Fruit fly (Drosophila melanogaster) whole organism, embryonic: ENCODE data around the gene CG9044.

Experiments
- Atf3 ChIP-seq: fragments of 200-800 bp; sonication (Bioruptor generic); optimal IDR thresholded peaks from 3 replicates; lab custom pipeline; 2016; ENCODE audit warnings: missing biosample characterization, missing genetic modification characterization
- CG10366 ChIP-seq: fragments of 200-800 bp; sonication (Bioruptor generic); IDR thresholded peaks from 2 replicates; pipeline ENCODE4 v1.3.6; 2022; ENCODE audit warnings: missing biosample characterization, missing genetic modification characterization
- CG10543 ChIP-seq: fragments of 200-800 bp; sonication (Bioruptor generic); optimal IDR thresholded peaks from 3 replicates; lab custom pipeline; 2017; ENCODE audit warnings: missing biosample characterization, mild to moderate bottlenecking, missing genetic modification characterization, moderate library complexity
- CG11560 ChIP-seq: fragments of 200-800 bp; sonication (Bioruptor generic); IDR thresholded peaks from 3 replicates; pipeline ENCODE4 v1.3.6; 2022; ENCODE audit warnings: missing biosample characterization, missing genetic modification characterization
- CG12071 ChIP-seq: fragments of 200-800 bp; sonication (Bioruptor generic); optimal IDR thresholded peaks from 3 replicates; lab custom pipeline; 2018; ENCODE audit warnings: missing biosample characterization, mild to moderate bottlenecking, missing genetic modification characterization
- CG12104 ChIP-seq: fragments of 200-800 bp; sonication (Bioruptor generic); optimal IDR thresholded peaks from 3 replicates; lab custom pipeline; 2016; ENCODE audit warnings: missing biosample characterization, missing genetic modification characterization
- CG12236 ChIP-seq: fragments of 200-800 bp; sonication (Bioruptor generic); optimal IDR thresholded peaks from 2 replicates; lab custom pipeline; 2016; ENCODE audit warnings: missing biosample characterization, missing genetic modification characterization
- CG12391 ChIP-seq: fragments of 200-800 bp; sonication (Bioruptor generic); optimal IDR thresholded peaks from 3 replicates; lab custom pipeline; 2018; ENCODE audit warnings: missing biosample characterization, mild to moderate bottlenecking, missing genetic modification characterization, moderate library complexity
- CG13296 ChIP-seq: fragments of 200-800 bp; sonication (Bioruptor generic); optimal IDR thresholded peaks from 3 replicates; lab custom pipeline; 2018; ENCODE audit warnings: missing biosample characterization, mild to moderate bottlenecking, missing genetic modification characterization
- CG13894 ChIP-seq: fragments of 200-800 bp; sonication (Bioruptor generic); optimal IDR thresholded peaks from 3 replicates; lab custom pipeline; 2018; ENCODE audit warnings: missing biosample characterization, mild to moderate bottlenecking, missing genetic modification characterization, moderate library complexity
- CG14441 ChIP-seq: fragments of 200-800 bp; sonication (Bioruptor generic); IDR thresholded peaks from 2 replicates; pipeline ENCODE4 v1.3.6; 2022; ENCODE audit warnings: missing biosample characterization, missing genetic modification characterization
- CG14965 ChIP-seq: fragments of 200-800 bp; sonication (Bioruptor generic); optimal IDR thresholded peaks from 2 replicates; lab custom pipeline; 2016; ENCODE audit warnings: missing biosample characterization, missing genetic modification characterization, borderline replicate concordance
- CG1603 ChIP-seq: fragments of 200-800 bp; sonication (Bioruptor generic); optimal IDR thresholded peaks from 2 replicates; lab custom pipeline; 2019; ENCODE audit warnings: missing biosample characterization, mild to moderate bottlenecking, missing genetic modification characterization, moderate library complexity
- CG16863 ChIP-seq: fragments of 200-800 bp; sonication (Bioruptor generic); optimal IDR thresholded peaks from 3 replicates; lab custom pipeline; 2016; ENCODE audit warnings: missing biosample characterization, missing genetic modification characterization
- CG18011 ChIP-seq: fragments of 200-800 bp; sonication (Bioruptor generic); optimal IDR thresholded peaks from 2 replicates; lab custom pipeline; 2017; ENCODE audit warnings: missing biosample characterization, missing genetic modification characterization, mild to moderate bottlenecking, moderate library complexity, missing genotype
- CG18476 ChIP-seq: fragments of 200-800 bp; sonication (Bioruptor generic); optimal IDR thresholded peaks from 2 replicates; lab custom pipeline; 2016; ENCODE audit warnings: missing biosample characterization, mild to moderate bottlenecking, missing genetic modification characterization
- CG2875 ChIP-seq: fragments of 200-800 bp; sonication (Bioruptor generic); optimal IDR thresholded peaks from 2 replicates; lab custom pipeline; 2017; ENCODE audit warnings: missing biosample characterization, mild to moderate bottlenecking, missing genetic modification characterization, missing genetic modification reagents
- CG30020 ChIP-seq: fragments of 200-800 bp; optimal IDR thresholded peaks from 2 replicates; lab custom pipeline; 2019; ENCODE audit warnings: missing biosample characterization, mild to moderate bottlenecking, missing genetic modification characterization, moderate library complexity
- CG30431 ChIP-seq: fragments of 200-800 bp; sonication (Bioruptor generic); optimal IDR thresholded peaks from 2 replicates; lab custom pipeline; 2017; ENCODE audit warnings: missing biosample characterization, missing genetic modification characterization
- CG4328 ChIP-seq: fragments of 200-800 bp; sonication (Bioruptor generic); optimal IDR thresholded peaks from 3 replicates; lab custom pipeline; 2017; ENCODE audit warnings: missing biosample characterization, missing genetic modification reagents, missing genetic modification characterization
- CG4617 ChIP-seq: fragments of 200-800 bp; sonication (Bioruptor generic); optimal IDR thresholded peaks from 3 replicates; lab custom pipeline; 2016; ENCODE audit warnings: missing biosample characterization, missing genetic modification characterization, borderline replicate concordance
- CG4820 ChIP-seq: fragments of 200-800 bp; sonication (Bioruptor generic); optimal IDR thresholded peaks from 3 replicates; lab custom pipeline; 2016; ENCODE audit warnings: missing biosample characterization, missing genetic modification characterization
- CG7271 ChIP-seq: fragments of 200-800 bp; sonication (Bioruptor generic); optimal IDR thresholded peaks from 2 replicates; lab custom pipeline; 2018; ENCODE audit warnings: missing biosample characterization, mild to moderate bottlenecking, missing genetic modification characterization, moderate library complexity
- CG7556 ChIP-seq: fragments of 200-800 bp; sonication (Bioruptor generic); optimal IDR thresholded peaks from 2 replicates; lab custom pipeline; 2017; ENCODE audit warnings: missing biosample characterization, mild to moderate bottlenecking, missing genetic modification characterization
- CG7963 ChIP-seq: fragments of 200-800 bp; sonication (Bioruptor generic); IDR thresholded peaks from 3 replicates; pipeline ENCODE4 v1.3.6; 2022; ENCODE audit warnings: missing biosample characterization, missing genetic modification characterization; ENCODE audit not compliant: partially characterized antibody
- CG8290 ChIP-seq, 3 experiments: fragments of 200-800 bp; sonication (Bioruptor generic); optimal IDR thresholded peaks; 2 replicates each; lab custom pipeline; 2016 to 2019; ENCODE audit warnings: missing biosample characterization in 3 of 3, missing genetic modification characterization in 3 of 3, mild to moderate bottlenecking in 2 of 3, moderate library complexity in 1 of 3
- CG8359 ChIP-seq: fragments of 200-800 bp; sonication (Bioruptor generic); optimal IDR thresholded peaks from 2 replicates; lab custom pipeline; 2017; ENCODE audit warnings: missing biosample characterization, mild to moderate bottlenecking, missing genetic modification characterization, borderline replicate concordance
- H15 ChIP-seq: fragments of 200-800 bp; sonication (Bioruptor generic); IDR thresholded peaks from 3 replicates; pipeline ENCODE4 v1.3.6; 2022; ENCODE audit warnings: missing biosample characterization, missing genetic modification characterization
- NFAT ChIP-seq: fragments of 200-800 bp; sonication (Bioruptor generic); IDR thresholded peaks from 2 replicates; pipeline ENCODE4 v1.3.6; 2022; ENCODE audit warnings: missing biosample characterization, missing genetic modification characterization
- PHDP ChIP-seq: fragments of 200-800 bp; sonication (Bioruptor generic); optimal IDR thresholded peaks from 3 replicates; lab custom pipeline; 2018; ENCODE audit warnings: missing biosample characterization, mild to moderate bottlenecking, missing genetic modification characterization, moderate library complexity
- Rfx ChIP-seq: fragments of 200-800 bp; sonication (Bioruptor generic); IDR thresholded peaks from 2 replicates; pipeline ENCODE4 v1.3.6; 2022; ENCODE audit warnings: missing biosample characterization, missing genetic modification characterization
- ac ChIP-seq: fragments of 200-800 bp; sonication (Bioruptor generic); optimal IDR thresholded peaks from 3 replicates; lab custom pipeline; 2017; ENCODE audit warnings: missing biosample characterization, mild to moderate bottlenecking, missing genetic modification characterization
- ap ChIP-seq: fragments of 200-800 bp; sonication (Bioruptor generic); IDR thresholded peaks from 2 replicates; pipeline ENCODE4 v1.3.6; 2022; ENCODE audit warnings: missing biosample characterization, missing genetic modification characterization
- bbx ChIP-seq: fragments of 200-800 bp; sonication (Bioruptor generic); IDR thresholded peaks from 2 replicates; pipeline ENCODE4 v1.3.6; 2022; ENCODE audit warnings: missing biosample characterization, missing genetic modification characterization; ENCODE audit not compliant: partially characterized antibody
- crol ChIP-seq: fragments of 200-800 bp; sonication (Bioruptor generic); IDR thresholded peaks from 2 replicates; pipeline ENCODE4 v1.3.6; 2022; ENCODE audit warnings: missing biosample characterization, missing genetic modification characterization
- dpn ChIP-seq, 2 experiments: fragments of 200-800 bp; sonication (Bioruptor generic); optimal IDR thresholded peaks; 3 replicates each; lab custom pipeline; 2016; ENCODE audit warnings: missing biosample characterization in 2 of 2, missing genetic modification characterization in 2 of 2
- fru ChIP-seq: fragments of >200 bp; optimal IDR thresholded peaks from 2 replicates; lab custom pipeline; 2017
- insv ChIP-seq, 2 experiments: fragments of 200-800 bp; sonication (Bioruptor generic); optimal IDR thresholded peaks; 3 replicates each; lab custom pipeline; 2016 to 2018; ENCODE audit warnings: missing biosample characterization in 2 of 2, missing genetic modification characterization in 2 of 2
- jigr1 ChIP-seq: fragments of 200-800 bp; sonication (Bioruptor generic); IDR thresholded peaks from 3 replicates; pipeline ENCODE4 v1.3.6; 2022; ENCODE audit warnings: missing biosample characterization, missing genetic modification characterization
- nerfin-2 ChIP-seq: fragments of 200-800 bp; sonication (Bioruptor generic); IDR thresholded peaks from 2 replicates; pipeline ENCODE4 v1.3.6; 2022; ENCODE audit warnings: missing biosample characterization, missing genetic modification characterization; ENCODE audit not compliant: partially characterized antibody
- phol ChIP-seq: fragments of 200-800 bp; sonication (Bioruptor generic); optimal IDR thresholded peaks from 3 replicates; lab custom pipeline; 2018; ENCODE audit warnings: missing biosample characterization, mild to moderate bottlenecking, missing genetic modification characterization, moderate library complexity
- rib ChIP-seq: fragments of 200-800 bp; sonication (Bioruptor generic); IDR thresholded peaks from 2 replicates; pipeline ENCODE4 v1.3.6; 2022; ENCODE audit warnings: missing biosample characterization, missing genetic modification characterization
- salm ChIP-seq: fragments of 200-800 bp; sonication (Bioruptor generic); optimal IDR thresholded peaks from 2 replicates; lab custom pipeline; 2018; ENCODE audit warnings: missing biosample characterization, mild to moderate bottlenecking, missing genetic modification characterization
- so ChIP-seq: fragments of 200-800 bp; sonication (Bioruptor generic); IDR thresholded peaks from 3 replicates; pipeline ENCODE4 v1.3.6; 2022; ENCODE audit warnings: missing biosample characterization, missing genetic modification characterization
- sug ChIP-seq: fragments of 200-800 bp; optimal IDR thresholded peaks from 2 replicates; lab custom pipeline; 2019; ENCODE audit warnings: missing biosample characterization, mild to moderate bottlenecking, missing genetic modification characterization, moderate library complexity
- toy ChIP-seq: fragments of 200-800 bp; sonication (Bioruptor generic); IDR thresholded peaks from 2 replicates; pipeline ENCODE4 v1.3.6; 2022; ENCODE audit warnings: missing biosample characterization, missing genetic modification characterization
- trh ChIP-seq: fragments of 200-800 bp; sonication (Bioruptor generic); optimal IDR thresholded peaks from 2 replicates; lab custom pipeline; 2016; ENCODE audit warnings: missing biosample characterization, missing genetic modification characterization
- vvl ChIP-seq: fragments of 200-800 bp; sonication (Bioruptor generic); IDR thresholded peaks from 2 replicates; pipeline ENCODE4 v1.3.6; 2022; ENCODE audit warnings: missing biosample characterization, missing genetic modification characterization
- zfh1 ChIP-seq: fragments of 200-800 bp; sonication (Bioruptor generic); IDR thresholded peaks from 3 replicates; pipeline ENCODE4 v1.3.6; 2022; ENCODE audit warnings: missing biosample characterization, missing genetic modification characterization

Gene CG9044

DNA sequence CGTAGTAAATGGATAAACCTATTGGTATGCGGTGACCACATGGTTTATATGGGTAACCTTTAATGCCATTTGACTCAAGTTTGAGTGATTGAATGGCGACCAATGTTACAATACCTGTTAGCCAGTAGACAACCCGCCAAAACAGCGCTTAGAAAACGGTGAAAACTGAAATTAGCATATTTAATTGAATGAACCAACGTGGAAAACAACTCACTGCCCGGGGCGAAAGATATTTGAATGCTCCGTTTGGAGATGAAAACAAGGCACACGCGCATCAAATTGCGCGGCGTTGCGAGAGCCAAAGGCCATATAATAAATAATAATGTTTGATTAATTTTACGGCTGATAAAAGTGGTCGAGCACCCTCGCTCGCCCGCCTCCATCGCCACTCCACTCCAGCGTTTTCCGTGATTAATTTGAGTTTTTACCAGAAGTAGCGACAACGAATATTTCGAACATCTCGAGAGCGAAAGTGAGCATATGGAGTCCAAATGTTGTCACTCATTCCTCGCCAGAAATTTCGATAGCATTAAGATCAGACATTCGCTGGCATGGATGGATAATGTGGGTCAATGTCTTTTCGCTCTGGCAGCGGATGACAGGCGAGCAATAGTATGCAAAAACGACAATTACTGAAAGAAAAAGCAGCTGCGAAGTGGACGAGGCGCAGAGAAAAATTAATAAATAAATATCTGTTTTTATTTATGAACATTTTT is 22.0 kb downstream of the CG9044 start (continued):
- TF ChIP-seq trh (GFP tag; lab: Kevin White, UChicago): no peak
- no peak for TF ChIP-seq NFAT (GFP tag; lab: Robert Waterston, UW)
- TF ChIP-seq CG10543: no peak
- TF ChIP-seq salm (tag; lab: Kevin White, UChicago): peak; percentile 30
- no peak for TF ChIP-seq rib
- no peak for TF ChIP-seq CG4328 (GFP tag; lab: Kevin White, UChicago)
- no peak for TF ChIP-seq CG10366 (GFP tag; lab: Robert Waterston, UW)
- peak; percentile 19 for TF ChIP-seq sug (tag; lab: Kevin White, UChicago)
- TF ChIP-seq so (GFP tag; lab: Robert Waterston, UW): 0 out of 3 replicates have a peak, but pooled peaks have one; percentile 11
- TF ChIP-seq CG14441: no peak
- TF ChIP-seq CG13296 (GFP tag; lab: Kevin White, UChicago): no peak
- TF ChIP-seq CG4820 (GFP tag; lab: Kevin White, UChicago): no peak
- no peak for TF ChIP-seq CG12236
- TF ChIP-seq CG7556 (GFP tag; lab: Kevin White, UChicago): no peak
- peak; percentile 6; the same call in 1 of the 2 replicates for TF ChIP-seq Rfx
- peak; percentile 53; the same call in 1 of the 2 replicates for TF ChIP-seq vvl
- TF ChIP-seq CG8359 (GFP tag; lab: Kevin White, UChicago): no peak
- no peak for TF ChIP-seq CG16863 (GFP tag; lab: Kevin White, UChicago)
- TF ChIP-seq CG14965 (GFP tag; lab: Kevin White, UChicago): no peak
- TF ChIP-seq crol (GFP tag; lab: Robert Waterston, UW): peak; percentile 42; the same call in 1 of the 2 replicates
- no peak for TF ChIP-seq ac (GFP tag; lab: Kevin White, UChicago)
- no peak for TF ChIP-seq CG18011
- no peak for TF ChIP-seq PHDP (tag; lab: Kevin White, UChicago)
- TF ChIP-seq CG13894 (tag; lab: Kevin White, UChicago): no peak

- TF ChIP-seq fru (lab: Kevin White, UChicago) (no peak), jigr1 (no peak), CG12071 (GFP tag; lab: Kevin White, UChicago) (no peak), zfh1 (GFP tag; lab: Robert Waterston, UW) (peak; percentile 70), phol (tag; lab: Kevin White, UChicago) (peak; percentile 16), CG11560 (tag; lab: Robert Waterston, UW) (0 out of 3 replicates have a peak, but pooled peaks have one; percentile 31), CG30020 (tag; lab: Kevin White, UChicago) (no peak), sug (tag; lab: Kevin White, UChicago) (peak; percentile 17), CG18476 (GFP tag; lab: Kevin White, UChicago) (peak; percentile 12), crol (GFP tag; lab: Robert Waterston, UW) (no peak), dpn (GFP tag; optimal IDR thresholded peaks at IDR 0.05; lab: Kevin White, UChicago) (peak; percentile 3 to 9), CG2875 (GFP tag; lab: Kevin White, UChicago) (no peak), CG4617 (GFP tag; lab: Kevin White, UChicago) (no peak), rib (no peak), ap (GFP tag; lab: Robert Waterston, UW) (no peak), nerfin-2 (no peak), CG7271 (tag; lab: Kevin White, UChicago) (no peak), H15 (peak; percentile 36; the same call in 1 of the 3 replicates), CG1603 (tag; lab: Kevin White, UChicago) (peak; percentile 62), insv (GFP tag; optimal IDR thresholded peaks at IDR 0.05; lab: Kevin White, UChicago) (no peak), CG7963 (GFP tag; lab: Robert Waterston, UW) (no peak), CG30431 (no peak), toy (GFP tag; lab: Robert Waterston, UW) (no peak), CG12104 (GFP tag; lab: Kevin White, UChicago) (no peak), CG8290 (GFP tag; optimal IDR thresholded peaks at IDR 0.05; lab: Kevin White, UChicago) (no peak), CG8290 (tag; optimal IDR thresholded peaks at IDR 0.05; lab: Kevin White, UChicago) (peak in 1 of 2 experiments; percentile 60), Atf3 (GFP tag; lab: Kevin White, UChicago) (no peak), CG12391 (tag; lab: Kevin White, UChicago) (peak; percentile 42), bbx (no peak)
Observed at dm6 chr2L:5972005-5972404, 22.8 kb downstream of the CG9044 start.
